Worm (Caenorhabditis elegans): Measurements from ENCODE around the gene sodh-2.

Gene sodh-2

DNA sequence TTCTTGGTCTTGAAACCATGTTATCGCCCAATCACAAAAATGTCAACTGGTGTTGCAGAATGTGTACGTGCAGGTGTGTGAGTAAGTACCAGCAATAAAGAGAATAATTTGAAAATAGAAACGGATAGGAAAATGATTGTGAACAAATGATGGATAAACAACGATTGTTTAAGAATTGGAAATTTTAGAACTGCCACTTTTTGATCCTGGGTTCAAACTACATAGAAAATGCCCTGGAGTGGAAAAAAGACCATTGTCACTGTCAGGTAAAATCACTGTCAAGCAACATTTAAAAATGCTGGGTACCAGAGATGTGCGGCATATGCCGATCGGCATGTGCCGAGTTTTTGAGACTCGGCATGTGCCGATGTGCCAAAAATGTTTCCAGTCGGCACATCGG, 7.8 kb downstream of the sodh-2 start:
- TF ChIP-seq aly-2 (tag; optimal IDR thresholded peaks at IDR 0.05) (no peak), pha-4 (tag; optimal IDR thresholded peaks at IDR 0.05) (no peak), hmg-11 (tag; optimal IDR thresholded peaks at IDR 0.05) (no peak), mdl-1 (tag; optimal IDR thresholded peaks at IDR 0.05) (no peak), fos-1 (tag; optimal IDR thresholded peaks at IDR 0.05) (no peak), R02D3.7 (tag; optimal IDR thresholded peaks at IDR 0.05) (no peak), nfya-1 (tag; optimal IDR thresholded peaks at IDR 0.05; ENCODE audit: insufficient read depth) (no peak), elt-2 (tag; optimal IDR thresholded peaks at IDR 0.05) (no peak), nhr-11 (tag; optimal IDR thresholded peaks at IDR 0.05) (no peak), skn-1 (tag; optimal IDR thresholded peaks at IDR 0.05) (no peak), lin-39 (tag; optimal IDR thresholded peaks at IDR 0.05) (no peak), elt-3 (tag; optimal IDR thresholded peaks at IDR 0.05) (no peak), ama-1 (optimal IDR thresholded peaks at IDR 0.05) (no peak), ceh-28 (tag; optimal IDR thresholded peaks at IDR 0.05) (no peak), nhr-28 (tag; optimal IDR thresholded peaks at IDR 0.05) (no peak), ztf-4 (tag; optimal IDR thresholded peaks at IDR 0.05) (no peak), lsy-12 (tag; optimal IDR thresholded peaks at IDR 0.05) (no peak)

DNA sequence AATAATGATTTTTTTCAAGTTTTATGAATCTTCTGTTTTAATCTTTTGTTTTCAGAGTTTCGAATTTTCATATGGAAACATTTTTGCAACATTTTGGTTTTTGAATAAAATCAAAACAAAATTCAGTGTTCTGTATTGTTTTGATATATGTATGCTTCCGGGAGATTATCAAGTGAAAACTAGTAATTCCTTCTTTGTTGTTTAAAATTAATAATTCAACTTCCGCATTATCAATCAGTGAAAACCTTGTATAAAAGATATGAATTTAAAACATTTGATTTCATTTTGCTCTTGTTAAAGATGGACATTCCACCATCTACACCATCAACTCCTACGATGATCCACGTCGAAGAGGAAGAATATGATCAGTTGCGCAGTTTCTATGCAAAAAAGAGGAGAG, 11.3 kb downstream of the sodh-2 start, which contains the start of gene sulp-5:
Gene sulp-5, plus strand, starts transcription at position 301 of the 400 bp plus-strand sequence.
- TF ChIP-seq skn-1 (tag; optimal IDR thresholded peaks at IDR 0.05) (no peak), nhr-12 (tag; optimal IDR thresholded peaks at IDR 0.05) (no peak), lsy-12 (tag; optimal IDR thresholded peaks at IDR 0.05) (no peak), fkh-10 (GFP tag; optimal IDR thresholded peaks at IDR 0.05) (no peak), sea-2 (GFP tag; optimal IDR thresholded peaks at IDR 0.05) (no peak), jun-1 (tag; optimal IDR thresholded peaks at IDR 0.05) (no peak), ztf-4 (tag; optimal IDR thresholded peaks at IDR 0.05) (no peak)

DNA sequence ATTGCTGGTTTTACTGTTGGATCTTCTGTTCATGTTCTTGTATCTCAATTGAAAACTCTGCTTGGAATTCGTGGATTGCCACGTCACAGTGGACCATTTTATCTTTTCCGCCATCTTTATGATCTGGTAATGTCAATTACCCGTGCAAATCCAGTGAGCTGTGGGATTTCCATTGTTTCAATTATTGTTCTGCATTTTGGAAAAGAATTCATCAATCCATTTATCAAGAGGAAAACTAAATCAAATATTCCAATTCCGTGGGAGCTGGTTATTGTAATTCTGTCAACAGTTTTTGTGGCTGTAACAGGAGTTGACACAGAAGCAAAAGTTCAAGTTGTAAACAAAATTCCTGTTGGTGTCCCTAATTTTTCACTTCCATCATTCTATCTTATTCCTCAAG, 14.4 kb downstream of the sodh-2 start:
- no peak for TF ChIP-seq ztf-11 (tag; optimal IDR thresholded peaks at IDR 0.05)

DNA sequence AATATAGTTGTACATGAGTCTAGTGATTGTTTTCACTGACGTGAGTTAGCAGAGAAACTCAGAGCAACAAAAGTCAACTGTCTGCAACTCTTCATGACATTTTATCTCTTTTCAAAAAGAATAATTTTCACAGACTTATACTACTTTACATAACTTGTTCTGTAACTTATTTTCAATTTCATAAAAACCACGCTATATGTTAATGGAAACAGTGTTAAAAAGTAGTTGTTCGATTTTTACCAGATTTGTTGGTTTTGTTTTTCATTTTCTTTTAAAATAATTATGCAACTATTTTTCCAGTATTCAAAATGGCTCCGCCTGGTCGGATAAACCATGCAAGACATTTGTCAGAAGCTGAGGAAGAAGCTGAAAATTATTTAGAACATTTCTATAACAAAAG, 16.0 kb downstream of the sodh-2 start, which contains the start of gene sulp-4:
Gene sulp-4, plus strand, starts transcription at position 301 of the 400 bp plus-strand sequence.
- TF ChIP-seq nfya-1 (tag; optimal IDR thresholded peaks at IDR 0.05; ENCODE audit: insufficient read depth) = no peak
- no peak for TF ChIP-seq nhr-28 (tag; optimal IDR thresholded peaks at IDR 0.05)
- TF ChIP-seq nhr-25 (tag; optimal IDR thresholded peaks at IDR 0.05) = no peak
- TF ChIP-seq ZK546.5 (tag; optimal IDR thresholded peaks at IDR 0.05) = no peak
- TF ChIP-seq pha-4 (tag; optimal IDR thresholded peaks at IDR 0.05) = no peak
- no peak for TF ChIP-seq ceh-16 (tag; optimal IDR thresholded peaks at IDR 0.05)
- TF ChIP-seq daf-12 (tag; optimal IDR thresholded peaks at IDR 0.05) = no peak
- TF ChIP-seq ztf-4 (tag; optimal IDR thresholded peaks at IDR 0.05) = no peak
- TF ChIP-seq hmg-11 (tag; optimal IDR thresholded peaks at IDR 0.05) = no peak
- no peak for TF ChIP-seq unc-62 (GFP tag; optimal IDR thresholded peaks at IDR 0.05)
- TF ChIP-seq aly-2 (tag; optimal IDR thresholded peaks at IDR 0.05) = no peak

DNA sequence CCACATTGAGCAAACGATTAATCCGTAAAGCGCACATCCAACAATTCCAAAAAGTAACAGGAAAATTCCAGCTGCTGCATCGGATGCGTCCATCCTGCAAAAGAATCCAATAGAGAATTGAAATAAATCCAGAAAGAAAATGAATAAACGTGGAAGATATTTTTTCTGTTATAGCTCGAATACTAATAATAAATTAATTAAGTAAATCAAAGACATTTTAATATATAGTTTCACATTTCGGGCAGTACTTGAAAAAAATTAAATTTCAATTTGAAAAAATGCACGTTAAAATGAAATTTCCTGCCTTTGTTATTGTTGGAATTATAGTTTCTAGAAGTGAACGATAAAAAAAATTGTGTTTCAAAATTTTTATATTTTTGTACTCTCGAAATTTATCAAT, 22.9 kb downstream of the sodh-2 start, which contains the start of gene R13H4.7:
Gene R13H4.7, minus strand, starts transcription at position 101 of the 400 bp plus-strand sequence.
- TF ChIP-seq unc-62 (GFP tag; optimal IDR thresholded peaks at IDR 0.05) (no peak), fkh-2 (tag; optimal IDR thresholded peaks at IDR 0.05) (no peak), nhr-25 (tag; optimal IDR thresholded peaks at IDR 0.05) (no peak)

DNA sequence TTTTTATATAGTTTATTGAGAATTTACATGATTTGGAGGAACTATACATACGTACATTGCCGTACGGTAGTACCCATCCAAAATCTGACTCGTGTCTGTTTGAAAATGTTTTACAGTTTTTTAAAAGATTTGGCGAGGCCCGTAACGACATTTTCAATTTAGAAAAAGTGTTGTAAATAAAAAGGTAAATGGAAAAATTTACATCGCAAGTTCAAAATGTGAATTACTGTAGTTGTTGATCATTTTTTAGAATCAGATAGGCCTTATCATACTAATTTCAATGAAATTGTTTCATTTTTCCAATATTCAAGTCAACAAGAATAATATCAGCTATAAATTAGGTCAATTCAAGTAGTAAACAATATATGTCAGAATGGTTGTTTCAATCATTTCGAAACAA, 28.2 kb downstream of the sodh-2 start, which contains the start of gene R13H4.6:
Gene R13H4.6, plus strand, starts transcription at position 301 of the 400 bp plus-strand sequence.
- TF ChIP-seq pha-4 (tag; optimal IDR thresholded peaks at IDR 0.05) = peak; percentile 20
- no peak for TF ChIP-seq ztf-4 (tag; optimal IDR thresholded peaks at IDR 0.05)

DNA sequence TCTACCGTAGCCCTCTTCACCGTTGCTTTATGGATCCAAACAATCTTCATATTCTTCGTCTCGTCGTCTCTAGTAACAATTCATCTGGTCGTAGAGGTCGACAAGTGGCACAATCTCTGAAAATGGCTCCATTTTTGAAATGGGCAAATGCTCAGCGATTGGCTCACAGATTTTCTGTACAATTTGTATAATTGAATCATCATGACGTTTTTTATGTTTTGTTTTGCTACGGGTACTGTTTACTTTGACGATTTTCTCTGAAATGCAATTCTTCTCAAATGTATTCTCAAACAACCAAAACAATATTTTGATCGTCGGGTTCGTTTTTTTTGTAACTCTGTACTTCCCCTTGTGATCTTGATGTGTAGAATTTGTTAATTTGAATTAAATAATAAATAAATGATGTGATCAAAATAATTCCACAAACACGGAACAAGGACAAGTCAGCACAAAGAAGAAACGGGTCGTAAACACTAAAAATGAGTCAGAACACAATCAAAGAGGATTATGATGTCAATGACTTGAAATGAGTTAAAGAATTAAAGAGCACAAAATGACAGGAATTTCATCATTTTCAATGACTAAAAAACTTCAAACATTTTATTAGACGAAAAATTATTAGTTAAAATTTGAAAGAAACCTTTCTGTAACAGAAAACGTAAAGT, 29.0 kb downstream of the sodh-2 start:
- TF ChIP-seq lsy-12 (tag; optimal IDR thresholded peaks at IDR 0.05) (no peak), eor-1 (tag; optimal IDR thresholded peaks at IDR 0.05) (no peak), ama-1 (optimal IDR thresholded peaks at IDR 0.05) (no peak), mdl-1 (tag; optimal IDR thresholded peaks at IDR 0.05) (no peak), ceh-28 (tag; optimal IDR thresholded peaks at IDR 0.05) (no peak), ztf-11 (tag; optimal IDR thresholded peaks at IDR 0.05) (no peak), skn-1 (tag; optimal IDR thresholded peaks at IDR 0.05) (no peak), jun-1 (tag; optimal IDR thresholded peaks at IDR 0.05) (peak; percentile 52), ztf-4 (tag; optimal IDR thresholded peaks at IDR 0.05) (no peak), pqm-1 (tag; optimal IDR thresholded peaks at IDR 0.05) (peak; percentile 58), nhr-77 (tag; optimal IDR thresholded peaks at IDR 0.05) (no peak), elt-2 (tag; optimal IDR thresholded peaks at IDR 0.05) (peak; percentile 36), pha-4 (tag; optimal IDR thresholded peaks at IDR 0.05) (peak; percentile 36), elt-3 (tag; optimal IDR thresholded peaks at IDR 0.05) (no peak)
